Fruit fly (Drosophila melanogaster) whole organism, adult: ENCODE results near the gene jb.

Source experiments
- CG11617 ChIP-seq: fragments of 200-800 bp; sonication (Bioruptor generic); optimal IDR thresholded peaks from 2 replicates; lab custom pipeline; 2017; ENCODE audit warnings: mild to moderate bottlenecking, missing biosample characterization, missing genetic modification reagents, missing genetic modification characterization
- CG12768 ChIP-seq: fragments of 200-800 bp; sonication (Bioruptor generic); optimal IDR thresholded peaks from 2 replicates; lab custom pipeline; 2017; ENCODE audit warnings: missing biosample characterization, missing genetic modification characterization, mild to moderate bottlenecking, moderate library complexity, missing genetic modification reagents
- CG14711 ChIP-seq: fragments of 200-800 bp; sonication (Bioruptor generic); optimal IDR thresholded peaks from 2 replicates; lab custom pipeline; 2018; ENCODE audit warnings: missing biosample characterization, mild to moderate bottlenecking, missing genetic modification characterization, moderate library complexity
- CG1620 ChIP-seq: fragments of 200-800 bp; sonication (Bioruptor generic); optimal IDR thresholded peaks from 2 replicates; lab custom pipeline; 2016; ENCODE audit warnings: missing biosample characterization, missing genetic modification characterization
- CG33017 ChIP-seq: fragments of 200-800 bp; sonication (Bioruptor generic); optimal IDR thresholded peaks from 2 replicates; lab custom pipeline; 2018; ENCODE audit warnings: missing biosample characterization, mild to moderate bottlenecking, missing genetic modification characterization, moderate library complexity
- CG5204 ChIP-seq: fragments of 200-800 bp; sonication (Bioruptor generic); optimal IDR thresholded peaks from 2 replicates; lab custom pipeline; 2016; ENCODE audit warnings: missing biosample characterization, missing genetic modification characterization
- CG7045 ChIP-seq: fragments of 200-800 bp; sonication (Bioruptor generic); optimal IDR thresholded peaks from 2 replicates; lab custom pipeline; 2017; ENCODE audit warnings: missing biosample characterization, mild to moderate bottlenecking, missing genetic modification characterization
- CG7101 ChIP-seq: fragments of 200-800 bp; sonication (Bioruptor generic); optimal IDR thresholded peaks from 2 replicates; lab custom pipeline; 2018; ENCODE audit warnings: missing biosample characterization, mild to moderate bottlenecking, missing genetic modification characterization, moderate library complexity
- Clk ChIP-seq: fragments of 200-800 bp; sonication (Bioruptor generic); optimal IDR thresholded peaks from 2 replicates; lab custom pipeline; 2017; ENCODE audit warnings: missing biosample characterization, missing genetic modification characterization
- Crg-1 ChIP-seq: fragments of 200-800 bp; sonication (Bioruptor generic); optimal IDR thresholded peaks from 2 replicates; lab custom pipeline; 2016; ENCODE audit warnings: missing biosample characterization, missing genetic modification characterization
- Hr96 ChIP-seq: fragments of 200-800 bp; sonication (Bioruptor generic); optimal IDR thresholded peaks from 2 replicates; lab custom pipeline; 2016; ENCODE audit warnings: missing biosample characterization, missing genetic modification characterization
- Mnt ChIP-seq: fragments of 200-800 bp; sonication (Bioruptor generic); optimal IDR thresholded peaks from 2 replicates; lab custom pipeline; 2016; ENCODE audit warnings: missing biosample characterization, mild to moderate bottlenecking, missing genetic modification characterization
- bab1 ChIP-seq: fragments of 200-800 bp; sonication (Bioruptor generic); optimal IDR thresholded peaks from 3 replicates; lab custom pipeline; 2019; ENCODE audit warnings: missing biosample characterization, mild to moderate bottlenecking, missing genetic modification characterization, moderate library complexity
- cic ChIP-seq: fragments of 200-800 bp; sonication (Bioruptor generic); optimal IDR thresholded peaks from 2 replicates; lab custom pipeline; 2017; ENCODE audit warnings: missing biosample characterization, mild to moderate bottlenecking, missing genetic modification characterization, moderate library complexity
- cnc ChIP-seq, 2 experiments: fragments of >200 bp; optimal IDR thresholded peaks; 2 replicates each; lab custom pipeline; 2017
- kay ChIP-seq: fragments of 200-800 bp; sonication (Bioruptor generic); peaks from one replicate; lab custom pipeline; 2016; ENCODE audit warnings: missing biosample characterization, missing genetic modification characterization, borderline replicate concordance
- ovo ChIP-seq: fragments of 200-800 bp; sonication (Bioruptor generic); optimal IDR thresholded peaks from 2 replicates; lab custom pipeline; 2016; ENCODE audit warnings: missing biosample characterization, missing genetic modification characterization
- pad ChIP-seq: fragments of 200-800 bp; sonication (Bioruptor generic); optimal IDR thresholded peaks from 3 replicates; lab custom pipeline; 2017; ENCODE audit warnings: missing biosample characterization, missing genetic modification characterization, mild to moderate bottlenecking, moderate library complexity, missing genetic modification reagents
- tj ChIP-seq: fragments of 200-800 bp; sonication (Bioruptor generic); optimal IDR thresholded peaks from 3 replicates; lab custom pipeline; 2017; ENCODE audit warnings: missing biosample characterization, mild to moderate bottlenecking, missing genetic modification characterization, moderate library complexity
- toe ChIP-seq: fragments of 200-800 bp; sonication (Bioruptor generic); optimal IDR thresholded peaks from 2 replicates; lab custom pipeline; 2016; ENCODE audit warnings: missing biosample characterization, missing genetic modification characterization

The jb gene

dm6 chrX:20423747-20424165 lies 33.1 kb upstream of the jb start, which contains the start of the genes Pp4-19C and cactin:
TSS of gene Pp4-19C (minus strand) at chrX:20424002.
TSS of gene cactin (plus strand) at chrX:20424069.
- TF ChIP-seq CG33017 (tag; lab: Kevin White, UChicago) (no peak), Hr96 (no peak), CG11617 (GFP tag; lab: Kevin White, UChicago) (peak; percentile 7), ovo (peak; percentile 26), Mnt (GFP tag; lab: Kevin White, UChicago) (peak; percentile 51), Crg-1 (peak; percentile 41), CG1620 (GFP tag; lab: Kevin White, UChicago) (peak; percentile 45), cic (GFP tag; lab: Kevin White, UChicago) (no peak), cnc (optimal IDR thresholded peaks at IDR 0.05; lab: Kevin White, UChicago) (no peak), pad (GFP tag; lab: Kevin White, UChicago) (no peak), CG5204 (no peak), toe (GFP tag; lab: Kevin White, UChicago) (peak; percentile 71), bab1 (GFP tag; lab: Kevin White, UChicago) (peak; percentile 5), tj (GFP tag; lab: Kevin White, UChicago) (peak; percentile 23), CG12768 (GFP tag; lab: Kevin White, UChicago) (no peak), CG7101 (tag; lab: Kevin White, UChicago) (peak; percentile 21), CG7045 (no peak), CG14711 (tag; lab: Kevin White, UChicago) (peak; percentile 26), kay (GFP tag; lab: Kevin White, UChicago) (no peak), Clk (no peak)

- no peak for TF ChIP-seq bab1 (GFP tag; lab: Kevin White, UChicago)
These were observed 32.6 kb upstream of the jb start for dm6 chrX:20423158-20423557.

DNA sequence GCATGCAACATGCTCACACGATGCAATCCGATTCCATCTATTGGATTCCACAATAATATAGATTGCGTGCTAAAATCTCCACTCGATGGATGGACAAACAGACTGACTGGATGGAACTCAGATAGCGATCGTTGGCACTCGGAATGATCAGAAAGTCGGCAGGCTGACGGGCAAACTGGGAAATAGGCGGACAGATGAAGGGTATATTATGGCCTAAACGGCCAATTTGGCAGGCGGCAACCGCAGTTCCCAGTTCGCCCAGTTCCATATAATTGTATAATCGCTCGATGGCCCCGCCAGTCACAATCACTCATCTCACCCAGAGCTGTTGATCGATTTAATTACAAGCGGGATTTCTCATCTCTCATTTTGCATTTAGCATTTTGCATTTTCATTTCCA lies 28.7 kb upstream of the jb start, which contains the start of gene Obp19d:
Obp19d (plus strand) TSS at position 301 of the 400 bp plus-strand sequence.
- TF ChIP-seq CG12768 (GFP tag; lab: Kevin White, UChicago) (no peak), ovo (no peak), toe (GFP tag; lab: Kevin White, UChicago) (no peak), Mnt (GFP tag; lab: Kevin White, UChicago) (no peak), CG7045 (no peak), Crg-1 (no peak), CG7101 (tag; lab: Kevin White, UChicago) (no peak), CG11617 (GFP tag; lab: Kevin White, UChicago) (no peak), Hr96 (no peak), tj (GFP tag; lab: Kevin White, UChicago) (no peak), Clk (no peak), cic (GFP tag; lab: Kevin White, UChicago) (no peak), CG5204 (no peak), kay (GFP tag; lab: Kevin White, UChicago) (no peak), CG1620 (GFP tag; lab: Kevin White, UChicago) (no peak), pad (GFP tag; lab: Kevin White, UChicago) (no peak), CG14711 (tag; lab: Kevin White, UChicago) (no peak), cnc (optimal IDR thresholded peaks at IDR 0.05; lab: Kevin White, UChicago) (no peak), bab1 (GFP tag; lab: Kevin White, UChicago) (no peak)

- TF ChIP-seq cic (GFP tag; lab: Kevin White, UChicago) (no peak), tj (GFP tag; lab: Kevin White, UChicago) (peak; percentile 3)
These were observed 28.3 kb upstream of the jb start, which contains the start of gene Obp19c for dm6 chrX:20418864-20419263. TSS of gene Obp19c (minus strand) at chrX:20418964.

DNA sequence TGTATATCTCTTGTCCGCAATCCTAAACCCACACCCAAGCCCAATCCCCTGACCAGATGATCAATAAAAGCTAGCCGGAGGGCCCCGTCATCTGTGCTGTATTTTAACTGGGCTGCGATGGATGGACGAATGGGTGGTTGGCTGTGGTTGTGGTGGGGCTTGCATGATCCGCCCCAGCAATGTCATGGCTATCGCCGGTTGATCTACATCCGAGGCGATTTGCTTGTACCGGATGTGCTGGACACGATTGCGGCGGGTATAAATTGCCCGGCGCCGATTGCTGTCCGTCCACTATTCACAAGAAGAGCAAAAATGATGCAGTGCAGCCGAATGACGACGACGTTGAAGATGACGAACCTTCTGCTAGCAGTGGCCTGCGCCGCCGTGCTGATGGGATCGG lies 25.8 kb upstream of the jb start, which contains the start of gene Obp19b:
Obp19b (plus strand) TSS at position 301 of the 400 bp plus-strand sequence.
- TF ChIP-seq CG33017 (tag; lab: Kevin White, UChicago), result no peak
- TF ChIP-seq Mnt (GFP tag; lab: Kevin White, UChicago), result no peak
- TF ChIP-seq CG5204, result no peak
- TF ChIP-seq CG11617 (GFP tag; lab: Kevin White, UChicago), result no peak
- no peak for TF ChIP-seq toe (GFP tag; lab: Kevin White, UChicago)
- TF ChIP-seq cic (GFP tag; lab: Kevin White, UChicago), result no peak
- no peak for TF ChIP-seq bab1 (GFP tag; lab: Kevin White, UChicago)
- no peak for TF ChIP-seq tj (GFP tag; lab: Kevin White, UChicago)
- no peak for TF ChIP-seq Crg-1
- no peak for TF ChIP-seq pad (GFP tag; lab: Kevin White, UChicago)
- TF ChIP-seq CG14711 (tag; lab: Kevin White, UChicago), result no peak
- TF ChIP-seq CG12768 (GFP tag; lab: Kevin White, UChicago), result no peak
- TF ChIP-seq ovo, result no peak
- TF ChIP-seq cnc (optimal IDR thresholded peaks at IDR 0.05; lab: Kevin White, UChicago), result no peak
- no peak for TF ChIP-seq CG7101 (tag; lab: Kevin White, UChicago)
- TF ChIP-seq kay (GFP tag; lab: Kevin White, UChicago), result no peak
- TF ChIP-seq Hr96, result no peak
- no peak for TF ChIP-seq CG7045
- TF ChIP-seq CG1620 (GFP tag; lab: Kevin White, UChicago), result no peak

dm6 chrX:20415444-20415843 lies 24.8 kb upstream of the jb start, which contains the start of gene Obp19a:
TSS of gene Obp19a (plus strand) at chrX:20415744.
- TF ChIP-seq pad (GFP tag; lab: Kevin White, UChicago) (no peak), bab1 (GFP tag; lab: Kevin White, UChicago) (no peak), CG12768 (GFP tag; lab: Kevin White, UChicago) (no peak), cic (GFP tag; lab: Kevin White, UChicago) (no peak), CG1620 (GFP tag; lab: Kevin White, UChicago) (no peak), cnc (optimal IDR thresholded peaks at IDR 0.05; lab: Kevin White, UChicago) (no peak), CG11617 (GFP tag; lab: Kevin White, UChicago) (no peak), Crg-1 (no peak), ovo (no peak), CG5204 (no peak), kay (GFP tag; lab: Kevin White, UChicago) (no peak)
